Worm (Caenorhabditis elegans) whole organism, late embryonic: Measurements from ENCODE around the gene F18A12.7.

ENCODE experiments used
- F13H6.1 ChIP-seq: sonication (generic microtip); optimal IDR thresholded peaks from 2 replicates; lab custom pipeline; 2016; ENCODE audit warnings: missing genetic modification characterization, missing compliant biosample characterization
- Y22D7AL.16 ChIP-seq: sonication (generic microtip); optimal IDR thresholded peaks from 2 replicates; lab custom pipeline; 2016; ENCODE audit warnings: missing genetic modification characterization, missing compliant biosample characterization
- ahr-1 ChIP-seq: sonication (generic microtip); optimal IDR thresholded peaks from 2 replicates; lab custom pipeline; 2016; ENCODE audit warnings: missing genetic modification characterization, missing compliant biosample characterization
- ceh-14 ChIP-seq: sonication (generic microtip); optimal IDR thresholded peaks from 2 replicates; lab custom pipeline; 2016; ENCODE audit warnings: missing genotype, missing genetic modification characterization, missing compliant biosample characterization
- ceh-19 ChIP-seq: fragments of 200-800 bp; sonication (Bioruptor generic); optimal IDR thresholded peaks from 2 replicates; lab custom pipeline; 2018; ENCODE audit warnings: mild to moderate bottlenecking, missing genetic modification characterization, missing compliant biosample characterization
- ceh-22 ChIP-seq: sonication (generic microtip); optimal IDR thresholded peaks from 2 replicates; lab custom pipeline; 2017; ENCODE audit warnings: missing biosample characterization, missing genetic modification characterization
- ceh-30 ChIP-seq: fragments of 150-350 bp; optimal IDR thresholded peaks from 2 replicates; lab custom pipeline; 2014; ENCODE audit warnings: missing biosample characterization, missing genetic modification characterization
- ceh-31 ChIP-seq: sonication (generic microtip); optimal IDR thresholded peaks from 2 replicates; lab custom pipeline; 2016; ENCODE audit warnings: missing genetic modification characterization, missing compliant biosample characterization
- ceh-45 ChIP-seq: fragments of 200-800 bp; sonication (Bioruptor generic); IDR thresholded peaks from 2 replicates; pipeline ENCODE4 v1.3.6; 2022; ENCODE audit warnings: missing genetic modification reagents, missing genetic modification characterization, missing compliant biosample characterization
- ceh-48 ChIP-seq: sonication (generic microtip); optimal IDR thresholded peaks from 2 replicates; lab custom pipeline; 2016; ENCODE audit warnings: missing genetic modification characterization, inconsistent platforms, missing compliant biosample characterization
- ceh-6 ChIP-seq: fragments of 200-800 bp; sonication (Bioruptor generic); optimal IDR thresholded peaks from 2 replicates; lab custom pipeline; 2018; ENCODE audit warnings: mild to moderate bottlenecking, missing genetic modification characterization, missing compliant biosample characterization
- elt-2 ChIP-seq: sonication (generic microtip); optimal IDR thresholded peaks from 2 replicates; lab custom pipeline; 2016; ENCODE audit warnings: missing genetic modification reagents, missing genetic modification characterization, missing compliant biosample characterization
- elt-4 ChIP-seq: sonication (generic microtip); optimal IDR thresholded peaks from 2 replicates; lab custom pipeline; 2016; ENCODE audit warnings: missing genetic modification characterization, missing compliant biosample characterization
- eyg-1 ChIP-seq: sonication (generic microtip); optimal IDR thresholded peaks from 2 replicates; lab custom pipeline; 2016; ENCODE audit warnings: missing genotype, missing genetic modification characterization, missing compliant biosample characterization
- fkh-10 ChIP-seq: fragments of 150-350 bp; optimal IDR thresholded peaks from 2 replicates; lab custom pipeline; 2014; ENCODE audit warnings: missing biosample characterization, missing genetic modification reagents, missing genetic modification characterization
- hlh-30 ChIP-seq: sonication (generic microtip); optimal IDR thresholded peaks from 2 replicates; lab custom pipeline; 2017; ENCODE audit warnings: antibody characterized with exemption, missing genetic modification characterization, missing compliant biosample characterization; ENCODE audit not compliant: insufficient read depth
- hlh-8 ChIP-seq: sonication (generic microtip); optimal IDR thresholded peaks from 2 replicates; lab custom pipeline; 2016; ENCODE audit warnings: missing genotype, missing genetic modification characterization, missing compliant biosample characterization
- madf-2 ChIP-seq: sonication (generic microtip); optimal IDR thresholded peaks from 2 replicates; lab custom pipeline; 2017; ENCODE audit warnings: missing genetic modification characterization, missing compliant biosample characterization
- mec-3 ChIP-seq: sonication (generic microtip); optimal IDR thresholded peaks from 2 replicates; lab custom pipeline; 2016; ENCODE audit warnings: borderline replicate concordance, missing genetic modification characterization, missing compliant biosample characterization
- nfya-1 ChIP-seq: sonication (generic microtip); optimal IDR thresholded peaks from 2 replicates; lab custom pipeline; 2017; ENCODE audit warnings: missing genetic modification characterization, mild to moderate bottlenecking, missing compliant biosample characterization, antibody characterized with exemption, moderate library complexity
- odd-2 ChIP-seq: sonication (generic microtip); optimal IDR thresholded peaks from 2 replicates; lab custom pipeline; 2017; ENCODE audit warnings: antibody characterized with exemption, mild to moderate bottlenecking, missing genetic modification characterization, missing compliant biosample characterization
- pag-3 ChIP-seq: sonication (generic microtip); optimal IDR thresholded peaks from 2 replicates; lab custom pipeline; 2016; ENCODE audit warnings: missing compliant biosample characterization, missing genetic modification characterization, borderline replicate concordance
- pha-2 ChIP-seq: sonication (generic microtip); optimal IDR thresholded peaks from 2 replicates; lab custom pipeline; 2017; ENCODE audit warnings: mild to moderate bottlenecking, missing genetic modification characterization, missing compliant biosample characterization
- pqm-1 ChIP-seq: sonication (generic microtip); optimal IDR thresholded peaks from 2 replicates; lab custom pipeline; 2016; ENCODE audit warnings: missing genetic modification characterization, missing compliant biosample characterization
- pros-1 ChIP-seq: fragments of 150-350 bp; optimal IDR thresholded peaks from 2 replicates; lab custom pipeline; 2014; ENCODE audit warnings: missing biosample characterization, missing genetic modification reagents, missing genetic modification characterization
- ref-2 ChIP-seq: sonication (generic microtip); optimal IDR thresholded peaks from 2 replicates; lab custom pipeline; 2016; ENCODE audit warnings: missing genetic modification characterization, missing compliant biosample characterization
- sdc-2 ChIP-seq: sonication (generic microtip); optimal IDR thresholded peaks from 2 replicates; lab custom pipeline; 2016; ENCODE audit warnings: missing genotype, missing genetic modification characterization, missing compliant biosample characterization
- sox-4 ChIP-seq: sonication (generic microtip); optimal IDR thresholded peaks from 2 replicates; lab custom pipeline; 2017; ENCODE audit warnings: mild to moderate bottlenecking, missing genetic modification characterization, inconsistent platforms, missing compliant biosample characterization
- syd-9 ChIP-seq: sonication (generic microtip); optimal IDR thresholded peaks from 2 replicates; lab custom pipeline; 2016; ENCODE audit warnings: mild to moderate bottlenecking, missing genetic modification characterization, moderate library complexity, missing compliant biosample characterization
- tbx-2 ChIP-seq: sonication (generic microtip); optimal IDR thresholded peaks from 2 replicates; lab custom pipeline; 2016; ENCODE audit warnings: missing genetic modification characterization, missing compliant biosample characterization
- unc-3 ChIP-seq, 2 experiments: fragments of 200-800 bp in 1 of 2; sonication (Bioruptor generic) in 1 of 2; sonication (generic microtip) in 1 of 2; conservative IDR thresholded peaks in 1 of 2; optimal IDR thresholded peaks in 1 of 2; 2 replicates each; pipeline versions ENCODE4 v1.3.6 to Lab custom; 2016 to 2022; ENCODE audit warnings: missing compliant biosample characterization in 2 of 2, missing genetic modification characterization in 2 of 2, missing genetic modification reagents in 1 of 2
- unc-55 ChIP-seq: sonication (generic microtip); optimal IDR thresholded peaks from 2 replicates; lab custom pipeline; 2017; ENCODE audit warnings: missing biosample characterization, missing genetic modification reagents, missing genetic modification characterization
- unc-86 ChIP-seq: sonication (generic microtip); optimal IDR thresholded peaks from 2 replicates; lab custom pipeline; 2016; ENCODE audit warnings: missing genetic modification characterization, missing compliant biosample characterization

The F18A12.7 gene

ce11 chrII:3446647-3447046 is 32.4 kb upstream of the F18A12.7 start, which contains the start of the genes C16C8.20 and gldi-6:
TSS of gene C16C8.20 (plus strand) at chrII:3446947.
TSS of gene gldi-6 (plus strand) at chrII:3446947.
- TF ChIP-seq fkh-10 (GFP tag; lab: Kevin White, UChicago) = no peak
- TF ChIP-seq mec-3 (tag; lab: Kevin White, UChicago) = no peak
- TF ChIP-seq sdc-2 (tag; lab: Kevin White, UChicago) = no peak
- no peak for TF ChIP-seq elt-2 (tag; lab: Kevin White, UChicago)
- no peak for TF ChIP-seq pha-2 (tag; lab: Kevin White, UChicago)
- TF ChIP-seq ceh-14 (tag; lab: Kevin White, UChicago) = no peak
- TF ChIP-seq ceh-6 (GFP tag; lab: Kevin White, UChicago) = no peak
- TF ChIP-seq ceh-31 (tag; lab: Kevin White, UChicago) = no peak
- no peak for TF ChIP-seq Y22D7AL.16 (tag; lab: Kevin White, UChicago)
- TF ChIP-seq syd-9 (tag; lab: Kevin White, UChicago) = no peak
- no peak for TF ChIP-seq ceh-22 (tag; lab: Kevin White, UChicago)
- TF ChIP-seq odd-2 (tag; lab: Kevin White, UChicago) = no peak
- no peak for TF ChIP-seq elt-4 (tag; lab: Kevin White, UChicago)
- TF ChIP-seq hlh-30 (tag; lab: Kevin White, UChicago) = no peak
- no peak for TF ChIP-seq madf-2 (tag; lab: Kevin White, UChicago)
- TF ChIP-seq unc-86 (tag; lab: Kevin White, UChicago) = no peak

DNA sequence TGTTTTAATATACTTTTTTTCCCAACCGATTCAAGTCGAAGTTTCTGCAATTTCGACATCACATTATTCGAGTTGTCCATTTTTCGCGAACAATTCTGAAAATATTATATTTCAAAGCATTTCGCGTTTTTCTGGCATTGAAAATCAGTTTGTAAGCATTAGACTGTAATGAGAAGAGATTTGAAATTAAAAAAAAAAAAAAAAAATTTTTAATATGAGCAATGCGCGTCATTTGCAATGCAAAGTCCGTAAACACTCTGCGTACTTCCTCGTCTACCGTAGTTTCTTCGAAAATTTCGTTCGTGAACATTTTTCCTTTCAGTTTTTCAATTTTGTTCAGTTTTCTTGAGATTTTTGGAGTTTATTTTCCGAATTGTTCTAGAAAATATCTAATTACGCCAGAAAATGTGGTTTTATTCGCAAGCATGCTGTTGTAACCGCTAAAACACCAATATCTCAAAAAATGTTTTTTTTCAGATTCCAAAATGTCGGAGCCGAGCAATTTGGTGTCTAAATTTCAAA is 31.1 kb upstream of the F18A12.7 start, which contains the start of the genes C16C8.5 and C16C8.16:
Gene C16C8.5 (minus strand): TSS at position 101 of the 522 bp plus-strand sequence.
Gene C16C8.16 (plus strand): TSS at position 472 of the 522 bp plus-strand sequence.
- TF ChIP-seq unc-3 (GFP tag; conservative IDR thresholded peaks at IDR 0.05; lab: Robert Waterston, UW) = no peak
- no peak for TF ChIP-seq unc-3 (tag; optimal IDR thresholded peaks at IDR 0.05; lab: Kevin White, UChicago)
- no peak for TF ChIP-seq F13H6.1
- TF ChIP-seq ceh-45 (GFP tag; lab: Robert Waterston, UW) = no peak
- TF ChIP-seq pqm-1 = no peak
- no peak for TF ChIP-seq ceh-6 (GFP tag; lab: Kevin White, UChicago)
- no peak for TF ChIP-seq pros-1 (tag; lab: Kevin White, UChicago)
- TF ChIP-seq unc-55 (GFP tag; lab: Kevin White, UChicago) = no peak
- TF ChIP-seq pag-3 (tag; lab: Kevin White, UChicago) = no peak
- no peak for TF ChIP-seq ceh-30 (tag; lab: Kevin White, UChicago)
- TF ChIP-seq hlh-30 (tag; lab: Kevin White, UChicago) = no peak
- no peak for TF ChIP-seq ceh-19
- TF ChIP-seq tbx-2 (tag; lab: Kevin White, UChicago) = no peak
- TF ChIP-seq ahr-1 (tag; lab: Kevin White, UChicago) = no peak
- TF ChIP-seq sox-4 (tag; lab: Kevin White, UChicago) = no peak
- TF ChIP-seq, all 69 proteins: peak for 0

- no peak for TF ChIP-seq eyg-1 (tag; lab: Kevin White, UChicago)
- TF ChIP-seq ceh-48 = no peak
- TF ChIP-seq Y22D7AL.16 (tag; lab: Kevin White, UChicago) = no peak
- no peak for TF ChIP-seq pros-1 (tag; lab: Kevin White, UChicago)
- no peak for TF ChIP-seq ceh-22 (tag; lab: Kevin White, UChicago)
- TF ChIP-seq ref-2 (tag; lab: Kevin White, UChicago) = no peak
- no peak for TF ChIP-seq hlh-8 (tag; lab: Kevin White, UChicago)
- no peak for TF ChIP-seq elt-4 (tag; lab: Kevin White, UChicago)
Observed at ce11 chrII:3444280-3444679, 30.0 kb upstream of the F18A12.7 start, which contains the start of gene C16C8.4. TSS of gene C16C8.4 (minus strand) at chrII:3444380.

- TF ChIP-seq ceh-31 (tag; lab: Kevin White, UChicago) (no peak), sox-4 (tag; lab: Kevin White, UChicago) (no peak), nfya-1 (tag; lab: Kevin White, UChicago) (no peak)
Observed at ce11 chrII:3443154-3443553, 28.9 kb upstream of the F18A12.7 start, which contains the start of gene C16C8.22. TSS of gene C16C8.22 (minus strand) at chrII:3443254.
